Worm (Caenorhabditis elegans): ENCODE data around the gene F52D1.2.

- TF ChIP-seq med-1 (GFP tag; optimal IDR thresholded peaks at IDR 0.05; ENCODE audit: insufficient read depth), result no peak
- no peak for TF ChIP-seq cog-1 (tag; optimal IDR thresholded peaks at IDR 0.05)
- TF ChIP-seq klf-2 (GFP tag; conservative IDR thresholded peaks at IDR 0.05), result no peak
- no peak for TF ChIP-seq ztf-29 (GFP tag; IDR thresholded peaks at IDR 0.05)
- no peak for TF ChIP-seq ztf-23 (GFP tag; IDR thresholded peaks at IDR 0.05)
- TF ChIP-seq tab-1 (GFP tag; IDR thresholded peaks at IDR 0.05), result no peak
- TF ChIP-seq T22C8.4 (GFP tag; IDR thresholded peaks at IDR 0.05), result no peak
- no peak for TF ChIP-seq flt-1 (GFP tag; IDR thresholded peaks at IDR 0.05)
- TF ChIP-seq ref-1 (GFP tag; conservative IDR thresholded peaks at IDR 0.05), result no peak
Observed at ce11 chrX:492919-493318, 42.9 kb upstream of the F52D1.2 start, which contains the start of gene B0310.1.
